Worm (Caenorhabditis elegans): ENCODE measurements around the gene his-32.

The his-32 gene

ce11 chrIV:8328913-8329312 is 5.2 kb upstream of the his-32 start, which contains the start of gene F35H10.2:
F35H10.2 (plus strand) TSS chrIV:8329213.
- TF ChIP-seq med-1 (GFP tag; optimal IDR thresholded peaks at IDR 0.05; ENCODE audit: insufficient read depth) (no peak), ztf-29 (GFP tag; IDR thresholded peaks at IDR 0.05) (no peak), T22C8.4 (GFP tag; IDR thresholded peaks at IDR 0.05) (no peak), cog-1 (tag; optimal IDR thresholded peaks at IDR 0.05) (no peak), tab-1 (GFP tag; IDR thresholded peaks at IDR 0.05) (no peak), ztf-23 (GFP tag; IDR thresholded peaks at IDR 0.05) (no peak), flt-1 (GFP tag; IDR thresholded peaks at IDR 0.05) (no peak), klf-2 (GFP tag; conservative IDR thresholded peaks at IDR 0.05) (no peak), ref-1 (GFP tag; conservative IDR thresholded peaks at IDR 0.05) (no peak)

DNA sequence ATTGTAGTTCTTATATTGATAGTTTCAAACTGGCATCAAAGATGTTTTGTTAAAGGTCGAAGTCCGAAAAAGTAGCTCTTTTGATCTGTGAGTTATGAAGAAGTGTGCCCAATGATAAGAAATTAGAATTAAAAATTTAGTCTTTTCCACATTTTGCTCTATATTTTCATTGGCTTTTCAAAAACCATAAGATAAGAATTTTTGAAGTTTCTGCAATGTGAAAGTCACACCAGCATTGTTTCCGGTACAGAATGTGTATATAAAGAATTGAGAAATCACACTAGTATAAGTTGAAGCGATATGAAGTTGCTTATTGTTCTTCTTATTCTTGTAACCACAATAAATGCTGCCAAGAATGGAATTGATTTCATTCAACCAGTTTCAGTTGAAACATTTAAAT is 1.6 kb upstream of the his-32 start, which contains the start of gene lys-10:
Gene lys-10 (plus strand): TSS at position 301 of the 400 bp plus-strand sequence.
- TF ChIP-seq ztf-29 (GFP tag; IDR thresholded peaks at IDR 0.05): no peak
- TF ChIP-seq tab-1 (GFP tag; IDR thresholded peaks at IDR 0.05): no peak
- no peak for TF ChIP-seq flt-1 (GFP tag; IDR thresholded peaks at IDR 0.05)
- no peak for TF ChIP-seq ztf-23 (GFP tag; IDR thresholded peaks at IDR 0.05)
- no peak for TF ChIP-seq T22C8.4 (GFP tag; IDR thresholded peaks at IDR 0.05)
- TF ChIP-seq ref-1 (GFP tag; conservative IDR thresholded peaks at IDR 0.05): no peak
- no peak for TF ChIP-seq med-1 (GFP tag; optimal IDR thresholded peaks at IDR 0.05; ENCODE audit: insufficient read depth)
- TF ChIP-seq cog-1 (tag; optimal IDR thresholded peaks at IDR 0.05): no peak
- no peak for TF ChIP-seq klf-2 (GFP tag; conservative IDR thresholded peaks at IDR 0.05)

- TF ChIP-seq flt-1 (GFP tag; IDR thresholded peaks at IDR 0.05) (no peak), klf-2 (GFP tag; conservative IDR thresholded peaks at IDR 0.05) (no peak), med-1 (GFP tag; optimal IDR thresholded peaks at IDR 0.05; ENCODE audit: insufficient read depth) (no peak), tab-1 (GFP tag; IDR thresholded peaks at IDR 0.05) (no peak), cog-1 (tag; optimal IDR thresholded peaks at IDR 0.05) (no peak), T22C8.4 (GFP tag; IDR thresholded peaks at IDR 0.05) (no peak), ref-1 (GFP tag; conservative IDR thresholded peaks at IDR 0.05) (no peak), ztf-29 (GFP tag; IDR thresholded peaks at IDR 0.05) (no peak), ztf-23 (GFP tag; IDR thresholded peaks at IDR 0.05) (no peak)
These were observed 1.1 kb upstream of the his-32 start for ce11 chrIV:8333034-8333433.

DNA sequence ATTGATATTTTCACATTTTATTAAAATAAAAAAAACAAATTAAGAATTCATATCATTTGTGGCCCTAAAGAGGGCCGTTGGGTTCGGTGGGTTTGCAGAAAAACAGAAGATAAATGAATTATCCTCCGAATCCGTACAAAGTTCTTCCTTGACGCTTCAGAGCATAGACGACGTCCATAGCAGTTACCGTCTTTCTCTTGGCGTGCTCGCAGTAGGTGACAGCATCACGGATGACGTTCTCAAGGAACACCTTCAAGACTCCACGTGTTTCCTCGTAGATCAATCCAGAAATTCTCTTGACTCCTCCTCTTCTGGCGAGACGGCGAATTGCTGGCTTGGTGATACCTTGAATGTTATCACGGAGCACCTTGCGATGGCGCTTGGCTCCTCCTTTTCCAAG is 551 bp upstream of the his-32 start:
- no peak for TF ChIP-seq ztf-29 (GFP tag; IDR thresholded peaks at IDR 0.05)
- no peak for TF ChIP-seq tab-1 (GFP tag; IDR thresholded peaks at IDR 0.05)
- TF ChIP-seq klf-2 (GFP tag; conservative IDR thresholded peaks at IDR 0.05): no peak
- TF ChIP-seq ztf-23 (GFP tag; IDR thresholded peaks at IDR 0.05): no peak
- no peak for TF ChIP-seq flt-1 (GFP tag; IDR thresholded peaks at IDR 0.05)
- TF ChIP-seq med-1 (GFP tag; optimal IDR thresholded peaks at IDR 0.05; ENCODE audit: insufficient read depth): no peak
- TF ChIP-seq T22C8.4 (GFP tag; IDR thresholded peaks at IDR 0.05): no peak

DNA sequence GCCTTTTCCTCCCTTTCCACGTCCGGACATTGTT is 334 bp upstream of the his-32 start, which contains the start of gene his-31:
Gene his-31 (minus strand): TSS at position 30 of the 34 bp plus-strand sequence.
- TF ChIP-seq flt-1 (GFP tag; IDR thresholded peaks at IDR 0.05) (no peak), klf-2 (GFP tag; conservative IDR thresholded peaks at IDR 0.05) (no peak), med-1 (GFP tag; optimal IDR thresholded peaks at IDR 0.05; ENCODE audit: insufficient read depth) (no peak), ztf-29 (GFP tag; IDR thresholded peaks at IDR 0.05) (no peak), T22C8.4 (GFP tag; IDR thresholded peaks at IDR 0.05) (no peak), cog-1 (tag; optimal IDR thresholded peaks at IDR 0.05) (no peak), tab-1 (GFP tag; IDR thresholded peaks at IDR 0.05) (no peak), ztf-23 (GFP tag; IDR thresholded peaks at IDR 0.05) (no peak), ref-1 (GFP tag; conservative IDR thresholded peaks at IDR 0.05) (no peak)

ce11 chrIV:8339636-8340035 is 5.5 kb downstream of the his-32 start, which contains the start of gene lgc-6:
lgc-6 (plus strand) TSS chrIV:8339936.
- TF ChIP-seq klf-2 (GFP tag; conservative IDR thresholded peaks at IDR 0.05) (no peak), flt-1 (GFP tag; IDR thresholded peaks at IDR 0.05) (no peak), ref-1 (GFP tag; conservative IDR thresholded peaks at IDR 0.05) (no peak), ztf-29 (GFP tag; IDR thresholded peaks at IDR 0.05) (no peak)

DNA sequence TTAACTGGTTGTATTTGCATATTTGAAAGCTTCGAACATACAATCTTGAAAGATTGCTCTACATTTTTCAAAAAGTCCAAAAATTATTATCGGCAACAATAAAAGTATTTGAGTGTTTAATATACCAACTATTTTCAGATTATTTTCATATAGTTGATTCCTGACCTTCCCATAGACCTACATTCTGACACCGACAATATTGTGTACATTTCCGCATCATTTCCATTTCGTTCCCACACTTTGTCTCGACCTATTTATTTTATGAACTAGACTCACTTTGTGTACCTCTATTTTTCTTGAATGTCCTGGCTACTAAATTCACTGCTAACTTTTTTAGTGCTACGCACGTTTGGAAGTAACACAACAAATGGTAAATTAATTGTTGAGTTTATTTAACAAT is 8.3 kb downstream of the his-32 start, which contains the start of gene lgc-5:
Gene lgc-5 (plus strand): TSS at position 301 of the 400 bp plus-strand sequence.
- TF ChIP-seq tab-1 (GFP tag; IDR thresholded peaks at IDR 0.05): no peak
- no peak for TF ChIP-seq ztf-23 (GFP tag; IDR thresholded peaks at IDR 0.05)
- TF ChIP-seq med-1 (GFP tag; optimal IDR thresholded peaks at IDR 0.05; ENCODE audit: insufficient read depth): no peak
- no peak for TF ChIP-seq cog-1 (tag; optimal IDR thresholded peaks at IDR 0.05)

- TF ChIP-seq ztf-23 (GFP tag; IDR thresholded peaks at IDR 0.05) (no peak), cog-1 (tag; optimal IDR thresholded peaks at IDR 0.05) (no peak), med-1 (GFP tag; optimal IDR thresholded peaks at IDR 0.05; ENCODE audit: insufficient read depth) (no peak), T22C8.4 (GFP tag; IDR thresholded peaks at IDR 0.05) (no peak), klf-2 (GFP tag; conservative IDR thresholded peaks at IDR 0.05) (no peak), ref-1 (GFP tag; conservative IDR thresholded peaks at IDR 0.05) (no peak), ztf-29 (GFP tag; IDR thresholded peaks at IDR 0.05) (no peak), flt-1 (GFP tag; IDR thresholded peaks at IDR 0.05) (no peak), tab-1 (GFP tag; IDR thresholded peaks at IDR 0.05) (no peak)
These were observed 11.4 kb downstream of the his-32 start, which contains the start of gene F17E9.5 for ce11 chrIV:8345518-8345917. F17E9.5 (plus strand) TSS chrIV:8345818.

ce11 chrIV:8347051-8347450 is 12.9 kb downstream of the his-32 start, which contains the start of the genes F17E9.18 and F17E9.15:
F17E9.18 (minus strand) TSS chrIV:8347151.
F17E9.15 (plus strand) TSS chrIV:8347418.
- no peak for TF ChIP-seq med-1 (GFP tag; optimal IDR thresholded peaks at IDR 0.05; ENCODE audit: insufficient read depth)
- no peak for TF ChIP-seq tab-1 (GFP tag; IDR thresholded peaks at IDR 0.05)
- no peak for TF ChIP-seq ztf-29 (GFP tag; IDR thresholded peaks at IDR 0.05)
- TF ChIP-seq flt-1 (GFP tag; IDR thresholded peaks at IDR 0.05): no peak
- no peak for TF ChIP-seq T22C8.4 (GFP tag; IDR thresholded peaks at IDR 0.05)
- no peak for TF ChIP-seq ztf-23 (GFP tag; IDR thresholded peaks at IDR 0.05)
- no peak for TF ChIP-seq cog-1 (tag; optimal IDR thresholded peaks at IDR 0.05)
- TF ChIP-seq klf-2 (GFP tag; conservative IDR thresholded peaks at IDR 0.05): no peak
- no peak for TF ChIP-seq ref-1 (GFP tag; conservative IDR thresholded peaks at IDR 0.05)

- TF ChIP-seq ref-1 (GFP tag; conservative IDR thresholded peaks at IDR 0.05) (no peak), flt-1 (GFP tag; IDR thresholded peaks at IDR 0.05) (no peak)
These were observed 14.0 kb downstream of the his-32 start, which contains the start of gene F17E9.4 for ce11 chrIV:8348073-8348472. F17E9.4 (plus strand) TSS chrIV:8348373.
